Fruit fly (Drosophila melanogaster): ENCODE results near the gene Spp.

Spp gene

dm6 chr2L:520331-521000 lies 24.0 kb downstream of the Spp start (continued):
- TF ChIP-seq wek (GFP tag; optimal IDR thresholded peaks at IDR 0.05): peak; percentile 81
- TF ChIP-seq pita (GFP tag; optimal IDR thresholded peaks at IDR 0.05): no peak
- no peak for TF ChIP-seq abd-A (tag; optimal IDR thresholded peaks at IDR 0.05)
- TF ChIP-seq CG12942 (GFP tag; optimal IDR thresholded peaks at IDR 0.05): peak; percentile 75
- no peak for TF ChIP-seq CG42726 (GFP tag; IDR thresholded peaks at IDR 0.05; ENCODE audit: partially characterized antibody)
- TF ChIP-seq CG1832 (GFP tag; optimal IDR thresholded peaks at IDR 0.05): peak; percentile 51
- TF ChIP-seq CG31441 (GFP tag; IDR thresholded peaks at IDR 0.05): peak; percentile 84
- TF ChIP-seq Chrac-16 (GFP tag; optimal IDR thresholded peaks at IDR 0.05): peak; percentile 82
- TF ChIP-seq nmo (GFP tag; optimal IDR thresholded peaks at IDR 0.05): peak; percentile 94
- TF ChIP-seq Hsf (GFP tag; optimal IDR thresholded peaks at IDR 0.05): peak; percentile 85
- TF ChIP-seq ATbp (GFP tag; optimal IDR thresholded peaks at IDR 0.05): peak; percentile 85
- TF ChIP-seq esg (GFP tag; conservative IDR thresholded peaks at IDR 0.05): peak; percentile 79
- TF ChIP-seq org-1 (GFP tag; optimal IDR thresholded peaks at IDR 0.05): peak; percentile 82
- no peak for TF ChIP-seq mld (GFP tag; IDR thresholded peaks at IDR 0.05; ENCODE audit: partially characterized antibody)
- TF ChIP-seq jumu (GFP tag; optimal IDR thresholded peaks at IDR 0.05): peak; percentile 84
- TF ChIP-seq ash1 (GFP tag; optimal IDR thresholded peaks at IDR 0.05): no peak
- TF ChIP-seq CG9817 (tag; optimal IDR thresholded peaks at IDR 0.05): peak; percentile 58
- peak; percentile 36 for TF ChIP-seq gro (GFP tag; optimal IDR thresholded peaks at IDR 0.05)
- TF ChIP-seq Rfx (GFP tag; IDR thresholded peaks at IDR 0.05): peak; percentile 71
- TF ChIP-seq mam (GFP tag; optimal IDR thresholded peaks at IDR 0.05): peak; percentile 70
- TF ChIP-seq BtbVII (GFP tag; optimal IDR thresholded peaks at IDR 0.05): peak; percentile 54
- peak; percentile 67 for TF ChIP-seq CHES-1-like (GFP tag; optimal IDR thresholded peaks at IDR 0.05)
- TF ChIP-seq rib (GFP tag; IDR thresholded peaks at IDR 0.05): no peak
- TF ChIP-seq CoRest (tag; optimal IDR thresholded peaks at IDR 0.05): peak; percentile 91
- no peak for TF ChIP-seq CG7963 (GFP tag; IDR thresholded peaks at IDR 0.05; ENCODE audit: partially characterized antibody)
- TF ChIP-seq danr (GFP tag; IDR thresholded peaks at IDR 0.05): peak; percentile 80

DNA sequence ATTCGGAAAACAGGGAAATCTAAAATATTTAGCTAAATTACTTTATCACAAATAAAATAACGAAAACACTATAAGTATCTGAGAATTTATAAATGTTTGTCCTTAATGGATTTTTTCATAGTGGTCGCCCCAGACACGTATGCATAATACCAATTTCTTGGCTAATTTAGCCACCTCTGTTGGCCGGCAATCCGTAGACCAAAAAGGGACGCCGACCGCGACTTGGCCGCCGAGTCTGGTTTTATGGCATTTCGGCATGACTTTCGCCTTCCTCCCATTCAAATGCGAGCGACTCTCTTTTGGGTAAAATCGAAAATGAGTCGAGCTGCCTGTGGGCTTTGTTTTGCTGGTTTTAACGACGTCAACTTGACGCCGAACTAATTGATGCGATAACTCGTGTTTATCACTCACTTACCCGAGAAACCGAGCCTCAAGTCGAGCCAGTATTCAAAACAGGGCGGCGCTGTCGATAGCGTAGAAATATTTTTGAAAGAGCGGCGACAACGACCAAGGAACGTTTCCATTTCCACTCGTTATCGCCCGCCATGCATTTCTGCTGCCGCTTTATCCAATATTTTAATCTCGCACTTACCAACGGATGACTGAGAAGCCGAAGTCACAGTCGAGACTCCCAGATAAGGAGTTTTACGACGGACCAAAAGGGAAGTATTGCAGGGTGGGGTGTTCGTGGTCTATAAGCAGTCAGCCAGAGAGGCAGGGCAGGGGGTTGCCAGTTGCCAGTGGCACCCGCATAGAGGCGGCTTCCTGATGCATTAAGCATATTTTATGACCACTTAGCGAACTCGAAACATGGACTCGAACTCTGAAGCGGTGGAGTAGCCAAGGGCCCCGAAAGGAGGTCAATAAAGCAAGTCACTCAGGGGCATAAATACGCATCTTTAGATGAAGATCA lies 25.2 kb downstream of the Spp start:
- TF ChIP-seq kni (GFP tag; optimal IDR thresholded peaks at IDR 0.05): peak; percentile 7
- TF ChIP-seq HHEX (GFP tag; optimal IDR thresholded peaks at IDR 0.05): no peak
- no peak for TF ChIP-seq ab (GFP tag; optimal IDR thresholded peaks at IDR 0.05)
- no peak for TF ChIP-seq Mad (GFP tag; optimal IDR thresholded peaks at IDR 0.05)
- TF ChIP-seq CG2199 (GFP tag; IDR thresholded peaks at IDR 0.05): 0 out of 3 replicates have a peak, but pooled peaks have one; percentile 57
- no peak for TF ChIP-seq C15 (GFP tag; IDR thresholded peaks at IDR 0.05)
- no peak for TF ChIP-seq CG8924 (tag; optimal IDR thresholded peaks at IDR 0.05)
- no peak for TF ChIP-seq NC2β (GFP tag; optimal IDR thresholded peaks at IDR 0.05)
- TF ChIP-seq CG15479 (GFP tag; optimal IDR thresholded peaks at IDR 0.05): peak; percentile 57
- TF ChIP-seq odd (GFP tag; optimal IDR thresholded peaks at IDR 0.05): peak; percentile 30
- TF ChIP-seq Tbp (GFP tag; optimal IDR thresholded peaks at IDR 0.05): no peak
- TF ChIP-seq lov (optimal IDR thresholded peaks at IDR 0.05): no peak
- TF ChIP-seq lov (GFP tag; IDR thresholded peaks at IDR 0.05): 0 out of 3 replicates have a peak, but pooled peaks have one; percentile 34
- no peak for TF ChIP-seq Sin3A (optimal IDR thresholded peaks at IDR 0.05)
- no peak for TF ChIP-seq Atf6 (GFP tag; IDR thresholded peaks at IDR 0.05)
- peak; percentile 44 for TF ChIP-seq Deaf1 (tag; optimal IDR thresholded peaks at IDR 0.05)
- TF ChIP-seq HLH54F (GFP tag; optimal IDR thresholded peaks at IDR 0.05): no peak
- no peak for TF ChIP-seq CG7839 (tag; optimal IDR thresholded peaks at IDR 0.05)
- TF ChIP-seq nau (GFP tag; optimal IDR thresholded peaks at IDR 0.05): no peak
- TF ChIP-seq CG5953 (GFP tag; IDR thresholded peaks at IDR 0.05): 0 out of 2 replicates have a peak, but pooled peaks have one; percentile 29
- TF ChIP-seq gcm (GFP tag; optimal IDR thresholded peaks at IDR 0.05): peak; percentile 58
- peak; percentile 1 for TF ChIP-seq Kr (GFP tag; optimal IDR thresholded peaks at IDR 0.05)
- TF ChIP-seq HLHmδ (GFP tag; optimal IDR thresholded peaks at IDR 0.05): no peak

All from whole organism, embryonic.